Worm (Caenorhabditis elegans) whole organism, L4/young adult: Measurements from ENCODE around the gene arrd-26.

Experiments used
- W03F9.2 ChIP-seq: fragments of 150-350 bp; optimal IDR thresholded peaks from 2 replicates; lab custom pipeline; 2014; ENCODE audit warnings: missing biosample characterization, missing genetic modification characterization
- dao-5 ChIP-seq: sonication (generic microtip); optimal IDR thresholded peaks from 2 replicates; lab custom pipeline; 2016; ENCODE audit warnings: missing genotype, missing genetic modification characterization, moderate library complexity, missing compliant biosample characterization
- him-1 ChIP-seq: sonication (generic microtip); optimal IDR thresholded peaks from 2 replicates; lab custom pipeline; 2016; ENCODE audit warnings: missing genotype, missing genetic modification reagents, missing genetic modification characterization, missing compliant biosample characterization

ce11 chrIV:2099771-2100170, 33.8 kb downstream of the arrd-26 start, which contains the start of gene C23H5.11:
- TF ChIP-seq him-1 (tag; lab: Kevin White, UChicago) (no peak), W03F9.2 (no peak), dao-5 (no peak)
